Fruit fly (Drosophila melanogaster): ENCODE results near the gene CG33322.

The CG33322 gene

DNA sequence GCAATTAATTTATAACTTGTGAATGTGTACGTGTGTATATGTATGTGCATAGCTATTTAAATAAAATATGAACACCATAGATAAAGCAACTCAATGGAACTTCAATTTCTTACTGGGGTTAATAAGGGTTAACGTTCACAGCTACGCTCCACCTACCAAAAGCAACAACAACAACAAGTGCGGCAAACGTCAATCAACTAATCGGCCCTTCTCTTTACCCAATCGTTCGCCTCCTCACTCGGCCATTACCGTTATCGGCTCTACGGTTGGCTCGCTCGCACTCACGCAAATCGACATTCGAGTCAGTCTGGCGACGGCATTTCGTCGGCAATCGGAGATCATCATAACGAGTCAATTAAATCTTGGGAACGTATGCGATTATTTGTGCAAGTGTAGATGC lies 33.0 kb downstream of the CG33322 start:
- TF ChIP-seq ovo (GFP tag; optimal IDR thresholded peaks at IDR 0.05) (peak; percentile 86), Hr96 (GFP tag; optimal IDR thresholded peaks at IDR 0.05) (no peak), toe (GFP tag; optimal IDR thresholded peaks at IDR 0.05) (peak; percentile 34), pad (GFP tag; optimal IDR thresholded peaks at IDR 0.05) (peak; percentile 28), cic (GFP tag; optimal IDR thresholded peaks at IDR 0.05) (no peak)

DNA sequence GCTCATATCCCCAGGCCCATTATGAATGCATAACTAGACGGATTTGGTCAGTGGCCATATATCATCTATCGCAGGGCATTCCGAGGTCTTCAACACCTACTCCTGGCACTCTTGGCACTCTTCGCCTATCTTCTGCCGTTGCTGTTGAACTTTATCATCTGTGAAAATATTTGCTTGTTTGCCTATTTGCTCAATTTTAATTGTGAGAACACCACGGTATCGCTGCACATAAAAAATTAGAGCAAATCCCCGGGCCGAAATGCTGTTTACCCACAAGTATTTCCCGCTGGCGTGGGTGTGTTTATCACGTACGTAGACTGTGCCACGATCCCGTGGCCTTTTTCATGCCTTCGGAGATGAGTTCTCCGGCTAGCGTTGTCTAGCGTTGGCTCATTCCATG lies 35.3 kb downstream of the CG33322 start:
- peak; percentile 45 for TF ChIP-seq Clk (GFP tag; optimal IDR thresholded peaks at IDR 0.05)
- TF ChIP-seq CG12768 (GFP tag; optimal IDR thresholded peaks at IDR 0.05): peak; percentile 81
- peak; percentile 9 for TF ChIP-seq CG5204 (GFP tag; optimal IDR thresholded peaks at IDR 0.05)
- TF ChIP-seq Hr96 (GFP tag; optimal IDR thresholded peaks at IDR 0.05): no peak
- no peak for TF ChIP-seq cnc (optimal IDR thresholded peaks at IDR 0.05)
- peak; percentile 72 for TF ChIP-seq CG7101 (tag; optimal IDR thresholded peaks at IDR 0.05)
- TF ChIP-seq toe (GFP tag; optimal IDR thresholded peaks at IDR 0.05): peak; percentile 15
- TF ChIP-seq CG11617 (GFP tag; optimal IDR thresholded peaks at IDR 0.05): peak; percentile 64
- peak; percentile 82 for TF ChIP-seq cic (GFP tag; optimal IDR thresholded peaks at IDR 0.05)
- peak; percentile 21 for TF ChIP-seq CG1620 (GFP tag; optimal IDR thresholded peaks at IDR 0.05)
- peak; percentile 69 for TF ChIP-seq kay (GFP tag; ENCODE audit: borderline replicate concordance)
- peak; percentile 56 for TF ChIP-seq pad (GFP tag; optimal IDR thresholded peaks at IDR 0.05)
- TF ChIP-seq Mnt (GFP tag; optimal IDR thresholded peaks at IDR 0.05): peak; percentile 37
- TF ChIP-seq bab1 (GFP tag; optimal IDR thresholded peaks at IDR 0.05): no peak
- TF ChIP-seq tj (GFP tag; optimal IDR thresholded peaks at IDR 0.05): no peak
- peak; percentile 9 for TF ChIP-seq CG14711 (tag; optimal IDR thresholded peaks at IDR 0.05)
- peak; percentile 79 for TF ChIP-seq CG33017 (tag; optimal IDR thresholded peaks at IDR 0.05)
- peak; percentile 39 for TF ChIP-seq Crg-1 (GFP tag; optimal IDR thresholded peaks at IDR 0.05)
- peak; percentile 78 for TF ChIP-seq CG7045 (GFP tag; optimal IDR thresholded peaks at IDR 0.05)
- peak; percentile 39 for TF ChIP-seq ovo (GFP tag; optimal IDR thresholded peaks at IDR 0.05)

- TF ChIP-seq kay (GFP tag; ENCODE audit: borderline replicate concordance) (no peak), tj (GFP tag; optimal IDR thresholded peaks at IDR 0.05) (no peak), CG12768 (GFP tag; optimal IDR thresholded peaks at IDR 0.05) (no peak), toe (GFP tag; optimal IDR thresholded peaks at IDR 0.05) (no peak), ovo (GFP tag; optimal IDR thresholded peaks at IDR 0.05) (no peak), bab1 (GFP tag; optimal IDR thresholded peaks at IDR 0.05) (no peak), CG1620 (GFP tag; optimal IDR thresholded peaks at IDR 0.05) (no peak), CG14711 (tag; optimal IDR thresholded peaks at IDR 0.05) (no peak), Crg-1 (GFP tag; optimal IDR thresholded peaks at IDR 0.05) (no peak), Mnt (GFP tag; optimal IDR thresholded peaks at IDR 0.05) (no peak), Hr96 (GFP tag; optimal IDR thresholded peaks at IDR 0.05) (no peak), CG33017 (tag; optimal IDR thresholded peaks at IDR 0.05) (no peak)
Observed at dm6 chr2L:20778380-20778779, 37.7 kb downstream of the CG33322 start.

DNA sequence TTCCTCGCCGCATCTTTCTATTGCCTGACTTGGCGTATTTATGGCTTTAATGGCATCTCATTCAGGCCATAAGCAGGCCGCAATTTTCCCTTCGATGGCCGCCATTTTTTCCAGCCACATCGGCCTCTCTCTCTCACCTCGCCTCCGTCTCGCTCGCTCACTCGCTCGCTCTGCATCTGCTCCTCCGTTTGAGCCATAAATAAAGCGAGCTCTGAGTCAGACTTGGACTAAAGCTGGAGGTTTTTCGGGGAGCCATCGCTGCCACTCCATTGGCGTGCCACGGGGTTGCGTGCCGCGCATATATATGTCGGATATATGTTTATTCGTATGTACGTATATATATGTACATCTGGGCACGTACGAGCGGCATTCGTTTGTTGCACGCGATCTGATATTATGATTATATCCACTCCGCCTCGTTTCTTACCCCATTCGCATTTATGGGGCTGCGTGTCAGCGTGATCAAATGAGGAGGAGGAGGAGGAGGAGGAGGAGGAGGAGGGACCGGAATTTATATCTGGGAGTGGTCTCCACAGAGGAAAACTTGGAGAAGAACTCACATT lies 39.0 kb downstream of the CG33322 start:
- TF ChIP-seq CG7045 (GFP tag; optimal IDR thresholded peaks at IDR 0.05) (no peak), Clk (GFP tag; optimal IDR thresholded peaks at IDR 0.05) (no peak), ovo (GFP tag; optimal IDR thresholded peaks at IDR 0.05) (no peak), cic (GFP tag; optimal IDR thresholded peaks at IDR 0.05) (no peak), bab1 (GFP tag; optimal IDR thresholded peaks at IDR 0.05) (no peak), CG7101 (tag; optimal IDR thresholded peaks at IDR 0.05) (no peak), kay (GFP tag; ENCODE audit: borderline replicate concordance) (no peak)

DNA sequence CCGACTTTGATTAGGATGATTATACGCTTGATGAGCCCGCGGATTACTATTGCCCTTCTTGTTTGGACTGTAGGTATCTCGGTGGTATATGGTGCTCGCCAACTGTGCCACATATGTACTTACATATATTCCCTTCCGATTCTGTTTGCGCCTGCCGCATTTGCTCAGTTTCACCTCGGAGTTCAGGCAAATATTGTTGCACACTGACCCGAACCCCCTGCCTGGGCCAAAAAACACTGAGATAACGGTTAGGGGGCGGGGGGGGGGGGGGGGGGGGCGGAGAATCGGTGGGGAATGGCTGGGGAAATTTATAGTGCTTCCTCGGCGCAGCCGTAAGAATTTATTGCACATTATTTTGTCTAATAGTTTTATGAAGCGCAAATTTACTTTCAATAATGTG lies 40.1 kb downstream of the CG33322 start:
- TF ChIP-seq CG7045 (GFP tag; optimal IDR thresholded peaks at IDR 0.05): no peak
- TF ChIP-seq CG5204 (GFP tag; optimal IDR thresholded peaks at IDR 0.05): no peak
- peak; percentile 5 for TF ChIP-seq cic (GFP tag; optimal IDR thresholded peaks at IDR 0.05)
- TF ChIP-seq CG1620 (GFP tag; optimal IDR thresholded peaks at IDR 0.05): no peak
- TF ChIP-seq CG12768 (GFP tag; optimal IDR thresholded peaks at IDR 0.05): peak; percentile 15

DNA sequence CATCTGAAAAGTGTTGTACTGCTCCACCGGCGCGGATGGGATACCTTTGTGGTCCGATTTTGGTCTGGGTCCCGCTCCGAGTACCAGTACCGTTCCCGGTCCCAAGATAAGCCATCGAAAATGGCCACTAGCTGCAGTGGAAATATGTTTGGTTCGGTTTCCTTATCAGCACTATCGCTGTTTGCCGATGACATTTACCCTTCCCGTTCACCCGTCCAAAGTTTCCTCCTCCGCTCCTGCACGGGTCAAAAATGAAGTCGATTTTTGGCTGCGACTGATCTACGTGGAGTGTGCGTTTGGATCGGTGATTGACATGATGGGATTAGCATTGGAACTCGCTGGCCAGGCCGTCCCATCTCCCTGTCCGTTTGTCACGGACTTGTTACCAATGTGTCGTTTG lies 41.6 kb downstream of the CG33322 start:
- TF ChIP-seq CG14711 (tag; optimal IDR thresholded peaks at IDR 0.05) (no peak), CG11617 (GFP tag; optimal IDR thresholded peaks at IDR 0.05) (no peak), pad (GFP tag; optimal IDR thresholded peaks at IDR 0.05) (no peak), tj (GFP tag; optimal IDR thresholded peaks at IDR 0.05) (no peak)

dm6 chr2L:20773453-20774054 lies 42.5 kb downstream of the CG33322 start:
- TF ChIP-seq CG7101 (tag; optimal IDR thresholded peaks at IDR 0.05) (no peak), kay (GFP tag; ENCODE audit: borderline replicate concordance) (peak; percentile 56), toe (GFP tag; optimal IDR thresholded peaks at IDR 0.05) (peak; percentile 3), CG5204 (GFP tag; optimal IDR thresholded peaks at IDR 0.05) (no peak), Clk (GFP tag; optimal IDR thresholded peaks at IDR 0.05) (no peak), cnc (optimal IDR thresholded peaks at IDR 0.05) (no peak), ovo (GFP tag; optimal IDR thresholded peaks at IDR 0.05) (no peak), cic (GFP tag; optimal IDR thresholded peaks at IDR 0.05) (peak; percentile 41), tj (GFP tag; optimal IDR thresholded peaks at IDR 0.05) (no peak), bab1 (GFP tag; optimal IDR thresholded peaks at IDR 0.05) (no peak), Hr96 (GFP tag; optimal IDR thresholded peaks at IDR 0.05) (no peak), CG14711 (tag; optimal IDR thresholded peaks at IDR 0.05) (no peak), CG7045 (GFP tag; optimal IDR thresholded peaks at IDR 0.05) (peak; percentile 28), CG33017 (tag; optimal IDR thresholded peaks at IDR 0.05) (peak; percentile 24), Mnt (GFP tag; optimal IDR thresholded peaks at IDR 0.05) (no peak), CG1620 (GFP tag; optimal IDR thresholded peaks at IDR 0.05) (no peak), CG11617 (GFP tag; optimal IDR thresholded peaks at IDR 0.05) (peak; percentile 5), CG12768 (GFP tag; optimal IDR thresholded peaks at IDR 0.05) (no peak), pad (GFP tag; optimal IDR thresholded peaks at IDR 0.05) (no peak), Crg-1 (GFP tag; optimal IDR thresholded peaks at IDR 0.05) (no peak)
